Fruit fly (Drosophila melanogaster) whole organism, pupa: Measurements from ENCODE around the gene ATP8B.

Experiments
- CG13204 ChIP-seq: fragments of 200-800 bp; sonication (Bioruptor generic); optimal IDR thresholded peaks from 2 replicates; lab custom pipeline; 2018; ENCODE audit warnings: missing biosample characterization, mild to moderate bottlenecking, missing genetic modification characterization, moderate library complexity
- CG15710 ChIP-seq: fragments of 200-800 bp; sonication (Bioruptor generic); optimal IDR thresholded peaks from 2 replicates; lab custom pipeline; 2018; ENCODE audit warnings: missing biosample characterization, mild to moderate bottlenecking, missing genetic modification characterization, moderate library complexity
- CG8301 ChIP-seq: fragments of 200-800 bp; sonication (Bioruptor generic); optimal IDR thresholded peaks from 2 replicates; lab custom pipeline; 2018; ENCODE audit warnings: missing biosample characterization, mild to moderate bottlenecking, missing genetic modification characterization
- EcR ChIP-seq: fragments of 200-800 bp; sonication (Bioruptor generic); optimal IDR thresholded peaks from 3 replicates; lab custom pipeline; 2019; ENCODE audit warnings: missing biosample characterization, missing genetic modification characterization, mild to moderate bottlenecking, moderate library complexity, missing genetic modification reagents
- Pif1B ChIP-seq: fragments of 200-800 bp; sonication (Bioruptor generic); optimal IDR thresholded peaks from 3 replicates; lab custom pipeline; 2016; ENCODE audit warnings: missing biosample characterization, missing genetic modification characterization
- Snoo ChIP-seq: fragments of 200-800 bp; sonication (Bioruptor generic); optimal IDR thresholded peaks from 3 replicates; lab custom pipeline; 2017; ENCODE audit warnings: missing biosample characterization, mild to moderate bottlenecking, missing genetic modification characterization, inconsistent platforms
- fd96Ca ChIP-seq: fragments of 200-800 bp; sonication (Bioruptor generic); IDR thresholded peaks from 3 replicates; pipeline ENCODE4 v1.3.6; 2022; ENCODE audit warnings: missing biosample characterization, missing genetic modification characterization
- rn ChIP-seq: fragments of 200-800 bp; sonication (Bioruptor generic); IDR thresholded peaks from 2 replicates; pipeline ENCODE4 v1.3.6; 2022; ENCODE audit warnings: missing biosample characterization, missing genetic modification characterization

DNA sequence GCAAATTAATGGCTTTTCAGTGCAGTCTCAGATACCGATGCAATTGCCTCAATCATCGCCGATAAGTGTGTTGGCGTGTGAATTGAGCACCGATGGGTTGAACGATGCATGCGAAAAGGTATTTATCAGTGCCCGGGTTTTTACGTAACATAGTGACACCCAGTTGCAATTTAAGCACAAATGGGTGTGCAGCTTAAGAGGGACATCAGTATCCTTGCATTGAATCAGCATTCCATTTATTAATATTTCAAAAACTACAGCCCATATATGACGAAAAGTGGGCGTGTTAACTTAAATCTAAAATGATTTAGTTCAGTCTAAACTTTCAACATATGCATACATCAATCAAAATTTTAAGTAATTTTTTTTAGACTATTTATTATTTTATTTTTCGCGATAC lies 57.6 kb downstream of the ATP8B start, which contains the start of gene ssp5:
- no peak for TF ChIP-seq fd96Ca (GFP tag; lab: Robert Waterston, UW)
- no peak for TF ChIP-seq CG8301 (tag; lab: Kevin White, UChicago)
- TF ChIP-seq Pif1B (GFP tag; lab: Kevin White, UChicago), result no peak
- no peak for TF ChIP-seq CG13204 (GFP tag; lab: Kevin White, UChicago)
- no peak for TF ChIP-seq rn (GFP tag; lab: Robert Waterston, UW)
- TF ChIP-seq CG15710 (tag; lab: Kevin White, UChicago), result no peak
- no peak for TF ChIP-seq EcR (GFP tag; lab: Kevin White, UChicago)
- no peak for TF ChIP-seq Snoo (tag; lab: Kevin White, UChicago)
